Worm (Caenorhabditis elegans): ENCODE measurements around the gene tbc-18.

- TF ChIP-seq egl-18 (GFP tag; IDR thresholded peaks at IDR 0.05) = no peak
- no peak for TF ChIP-seq lag-1 (GFP tag; IDR thresholded peaks at IDR 0.05)
- TF ChIP-seq ets-4 (GFP tag; optimal IDR thresholded peaks at IDR 0.05) = no peak
- TF ChIP-seq Y95B8A.8 (GFP tag; IDR thresholded peaks at IDR 0.05) = no peak
- TF ChIP-seq dpl-1 (GFP tag; optimal IDR thresholded peaks at IDR 0.05) = no peak
- no peak for TF ChIP-seq sdz-38 (tag; optimal IDR thresholded peaks at IDR 0.05)
- TF ChIP-seq pha-4 (tag; optimal IDR thresholded peaks at IDR 0.05) = no peak
- no peak for TF ChIP-seq ekl-4 (GFP tag; IDR thresholded peaks at IDR 0.05)
- TF ChIP-seq Y53F4B.3 (GFP tag; IDR thresholded peaks at IDR 0.05) = no peak
- TF ChIP-seq F22D6.2 (tag; optimal IDR thresholded peaks at IDR 0.05) = no peak
Observed at ce11 chrX:8346248-8346647, 32.1 kb upstream of the tbc-18 start, which contains the start of gene drd-5.

Measured in whole organism, young adult.